Worm (Caenorhabditis elegans): ENCODE measurements around the gene srt-33.

Gene srt-33

DNA sequence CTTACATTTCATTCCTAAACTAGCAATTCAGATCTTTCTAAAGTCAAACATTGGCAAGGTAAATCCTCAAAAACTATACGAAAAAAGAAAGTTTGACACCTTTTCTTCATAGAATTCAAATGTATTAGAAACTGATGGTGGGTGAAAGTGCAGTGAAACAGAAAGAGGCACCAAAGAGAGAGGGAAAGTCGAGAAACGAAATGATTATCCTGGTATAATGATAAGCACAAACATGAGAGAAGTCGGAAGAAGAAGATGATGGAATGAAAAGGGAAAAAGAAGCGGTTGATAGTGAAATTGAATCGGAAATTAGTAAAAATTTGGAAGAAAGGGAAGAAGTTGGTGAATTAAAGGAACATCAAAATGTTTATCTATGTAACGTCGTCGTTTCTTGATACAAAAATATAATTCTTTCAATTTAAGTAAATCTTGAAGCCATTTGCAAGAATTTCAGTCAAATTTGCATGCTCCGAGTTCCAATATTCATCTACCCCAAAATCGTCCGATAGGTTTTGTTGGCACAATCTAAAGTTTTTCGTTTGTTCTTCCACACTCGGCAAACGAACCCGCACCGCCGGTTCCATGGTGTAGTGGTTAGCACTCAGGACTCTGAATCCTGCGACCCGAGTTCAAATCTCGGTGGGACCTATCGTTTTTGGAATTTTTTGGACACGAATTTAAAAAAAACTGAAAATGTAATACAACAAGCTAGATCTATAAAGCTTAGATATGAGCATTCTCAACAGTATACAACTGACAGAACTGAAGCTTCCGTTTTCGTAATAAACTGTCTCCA is 48.7 kb downstream of the srt-33 start:
- TF ChIP-seq scrt-1 (GFP tag; IDR thresholded peaks at IDR 0.05) (no peak), sea-1 (GFP tag; conservative IDR thresholded peaks at IDR 0.05) (no peak), ama-1 (optimal IDR thresholded peaks at IDR 0.05) (no peak), ceh-36 (tag; optimal IDR thresholded peaks at IDR 0.05) (no peak), hmbx-1 (tag; optimal IDR thresholded peaks at IDR 0.05) (no peak), hmg-4 (GFP tag; optimal IDR thresholded peaks at IDR 0.05) (no peak), F13C5.2 (tag; optimal IDR thresholded peaks at IDR 0.05) (no peak), tbx-11 (GFP tag; IDR thresholded peaks at IDR 0.05) (no peak), ceh-13 (GFP tag; optimal IDR thresholded peaks at IDR 0.05) (no peak), tra-4 (tag; optimal IDR thresholded peaks at IDR 0.05) (no peak), hnd-1 (tag; optimal IDR thresholded peaks at IDR 0.05) (no peak), aly-1 (tag; optimal IDR thresholded peaks at IDR 0.05) (no peak), flt-1 (GFP tag; IDR thresholded peaks at IDR 0.05) (no peak), B0310.2 (tag; optimal IDR thresholded peaks at IDR 0.05) (no peak), pes-1 (GFP tag; IDR thresholded peaks at IDR 0.05) (no peak), ets-7 (tag; optimal IDR thresholded peaks at IDR 0.05) (no peak), tbx-37 (GFP tag; conservative IDR thresholded peaks at IDR 0.05) (no peak)

Measured in whole organism, early embryonic.